Worm (Caenorhabditis elegans) whole organism, L4 larva: Measurements from ENCODE around the gene odd-2.
A peak's percentile ranks its signal among the peaks of the same experiment; 100 is the strongest.

Experiments used
- D1046.2 ChIP-seq: fragments of 200-800 bp; sonication (Bioruptor generic); IDR thresholded peaks from 2 replicates; pipeline ENCODE4 v1.3.6; 2022; ENCODE audit warnings: missing genetic modification characterization, missing compliant biosample characterization
- R02D3.7 ChIP-seq: fragments of 150-350 bp; sonication (generic microtip); optimal IDR thresholded peaks from 3 replicates; lab custom pipeline; 2014; ENCODE audit warnings: missing biosample characterization, missing genetic modification characterization
- Y48G9A.11 ChIP-seq: fragments of 200-800 bp; sonication (Bioruptor generic); IDR thresholded peaks from 2 replicates; pipeline ENCODE4 v1.3.6; 2022; ENCODE audit warnings: missing genetic modification reagents, missing genetic modification characterization, missing compliant biosample characterization
- Y5F2A.4 ChIP-seq: fragments of 200-800 bp; sonication (Bioruptor generic); optimal IDR thresholded peaks from 2 replicates; lab custom pipeline; 2018; ENCODE audit warnings: mild to moderate bottlenecking, missing genetic modification characterization, missing compliant biosample characterization
- Y75B8A.6 ChIP-seq: fragments of 200-800 bp; sonication (Bioruptor generic); IDR thresholded peaks from 2 replicates; pipeline ENCODE4 v1.3.6; 2022; ENCODE audit warnings: missing genetic modification reagents, missing genetic modification characterization, missing compliant biosample characterization
- aha-1 ChIP-seq: fragments of 150-350 bp; peaks from one replicate; lab custom pipeline; 2014; ENCODE audit warnings: missing biosample characterization, missing genetic modification characterization
- aly-2 ChIP-seq: sonication (generic microtip); optimal IDR thresholded peaks from 2 replicates; lab custom pipeline; 2018; ENCODE audit warnings: missing biosample characterization, missing genetic modification characterization
- arid-1 ChIP-seq: fragments of 200-800 bp; sonication (Bioruptor generic); conservative IDR thresholded peaks from 2 replicates; pipeline ENCODE4 v1.3.6; 2022; ENCODE audit warnings: missing genetic modification reagents, missing genetic modification characterization, missing compliant biosample characterization
- attf-4 ChIP-seq: sonication (generic microtip); optimal IDR thresholded peaks from 3 replicates; lab custom pipeline; 2017; ENCODE audit warnings: missing biosample characterization, missing genetic modification characterization
- ceh-20 ChIP-seq: fragments of 200-800 bp; sonication (Bioruptor generic); IDR thresholded peaks from 2 replicates; pipeline ENCODE4 v1.3.6; 2022; ENCODE audit warnings: missing genetic modification reagents, missing genetic modification characterization, missing compliant biosample characterization
- ceh-32 ChIP-seq: sonication (generic microtip); optimal IDR thresholded peaks from 2 replicates; lab custom pipeline; 2016; ENCODE audit warnings: mild to moderate bottlenecking, missing genetic modification characterization, missing compliant biosample characterization; ENCODE audit not compliant: poor library complexity
- ceh-62 ChIP-seq: sonication (generic microtip); optimal IDR thresholded peaks from 2 replicates; lab custom pipeline; 2017; ENCODE audit warnings: missing biosample characterization, missing genetic modification characterization
- daf-12 ChIP-seq: fragments of 150-350 bp; optimal IDR thresholded peaks from 2 replicates; lab custom pipeline; 2014; ENCODE audit warnings: missing biosample characterization, missing genetic modification reagents, missing genetic modification characterization
- daf-16 ChIP-seq, 3 experiments: sonication (generic microtip); optimal IDR thresholded peaks; 2 replicates each; lab custom pipeline; 2016 to 2017; ENCODE audit warnings: missing genetic modification characterization in 3 of 3, missing genetic modification reagents in 3 of 3, mild to moderate bottlenecking in 2 of 3, missing compliant biosample characterization in 2 of 3, missing biosample characterization in 1 of 3, moderate library complexity in 1 of 3
- daf-19 ChIP-seq: fragments of 200-800 bp; sonication (Bioruptor generic); conservative IDR thresholded peaks from 2 replicates; pipeline ENCODE4 v1.3.6; 2022; ENCODE audit warnings: missing genetic modification characterization, missing compliant biosample characterization
- dmd-9 ChIP-seq: fragments of 200-800 bp; sonication (Bioruptor generic); IDR thresholded peaks from 2 replicates; pipeline ENCODE4 v1.3.6; 2022; ENCODE audit warnings: missing genetic modification reagents, missing genetic modification characterization, missing compliant biosample characterization
- duxl-1 ChIP-seq: sonication (generic microtip); optimal IDR thresholded peaks from 2 replicates; lab custom pipeline; 2016; ENCODE audit warnings: mild to moderate bottlenecking, missing genetic modification characterization, moderate library complexity, missing compliant biosample characterization; ENCODE audit not compliant: poor library complexity
- dve-1 ChIP-seq: sonication (generic microtip); optimal IDR thresholded peaks from 2 replicates; lab custom pipeline; 2017; ENCODE audit warnings: antibody characterized with exemption, mild to moderate bottlenecking, missing genetic modification characterization, missing compliant biosample characterization; ENCODE audit not compliant: insufficient read depth
- egl-27 ChIP-seq: sonication (generic microtip); optimal IDR thresholded peaks from 3 replicates; lab custom pipeline; 2017; ENCODE audit warnings: missing biosample characterization, missing genetic modification reagents, missing genetic modification characterization
- fos-1 ChIP-seq: fragments of 150-350 bp; optimal IDR thresholded peaks from 2 replicates; lab custom pipeline; 2014; ENCODE audit warnings: missing biosample characterization, missing genetic modification characterization
- gei-8 ChIP-seq: fragments of 200-800 bp; sonication (Bioruptor generic); optimal IDR thresholded peaks from 2 replicates; lab custom pipeline; 2018; ENCODE audit warnings: mild to moderate bottlenecking, missing genetic modification characterization, missing compliant biosample characterization
- hlh-11 ChIP-seq: fragments of 200-800 bp; sonication (Bioruptor generic); optimal IDR thresholded peaks from 2 replicates; lab custom pipeline; 2018; ENCODE audit warnings: mild to moderate bottlenecking, missing genetic modification characterization, missing compliant biosample characterization
- hmg-1.1 ChIP-seq: fragments of 200-800 bp; sonication (Bioruptor generic); IDR thresholded peaks from 2 replicates; pipeline ENCODE4 v1.3.6; 2022; ENCODE audit warnings: missing genetic modification reagents, missing genetic modification characterization, missing compliant biosample characterization
- lin-1 ChIP-seq: fragments of 200-800 bp; sonication (Bioruptor generic); IDR thresholded peaks from 2 replicates; pipeline ENCODE4 v1.3.6; 2022; ENCODE audit warnings: missing genetic modification reagents, missing genetic modification characterization, missing compliant biosample characterization
- lin-13 ChIP-seq: fragments of 150-350 bp; optimal IDR thresholded peaks from 2 replicates; lab custom pipeline; 2014; ENCODE audit warnings: missing biosample characterization, missing genetic modification reagents, missing genetic modification characterization
- lin-29 ChIP-seq: fragments of 200-800 bp; sonication (Bioruptor generic); IDR thresholded peaks from 2 replicates; pipeline ENCODE4 v1.3.6; 2022; ENCODE audit warnings: missing genetic modification reagents, missing genetic modification characterization, missing compliant biosample characterization
- lin-38 ChIP-seq: fragments of 200-800 bp; sonication (Bioruptor generic); IDR thresholded peaks from 2 replicates; pipeline ENCODE4 v1.3.6; 2022; ENCODE audit warnings: missing genetic modification reagents, missing genetic modification characterization, missing compliant biosample characterization
- lin-39 ChIP-seq: fragments of 150-350 bp; optimal IDR thresholded peaks from 2 replicates; lab custom pipeline; 2014; ENCODE audit warnings: missing biosample characterization, missing genetic modification reagents, missing genetic modification characterization
- lir-3 ChIP-seq: sonication (generic microtip); optimal IDR thresholded peaks from 2 replicates; lab custom pipeline; 2016; ENCODE audit warnings: mild to moderate bottlenecking, missing genetic modification characterization, missing compliant biosample characterization
- lsy-2 ChIP-seq, 2 experiments: fragments of 150-350 bp in 1 of 2; sonication (generic microtip) in 1 of 2; optimal IDR thresholded peaks; 2 replicates each; lab custom pipeline; 2014 to 2017; ENCODE audit warnings: missing biosample characterization in 2 of 2, missing genetic modification characterization in 2 of 2
- mdt-29 ChIP-seq: fragments of 200-800 bp; sonication (Bioruptor generic); IDR thresholded peaks from 2 replicates; pipeline ENCODE4 v1.3.6; 2022; ENCODE audit warnings: missing genetic modification reagents, missing genetic modification characterization, missing compliant biosample characterization
- mes-2 ChIP-seq: sonication (generic microtip); optimal IDR thresholded peaks from 2 replicates; lab custom pipeline; 2016; ENCODE audit warnings: missing genotype, mild to moderate bottlenecking, missing genetic modification characterization, missing compliant biosample characterization; ENCODE audit not compliant: poor library complexity, severe bottlenecking
- nhr-25 ChIP-seq: sonication (generic microtip); optimal IDR thresholded peaks from 2 replicates; lab custom pipeline; 2017; ENCODE audit warnings: missing genetic modification characterization, mild to moderate bottlenecking, missing compliant biosample characterization, antibody characterized with exemption, moderate library complexity, borderline replicate concordance; ENCODE audit not compliant: insufficient read depth
- nhr-28 ChIP-seq: fragments of 150-350 bp; optimal IDR thresholded peaks from 2 replicates; lab custom pipeline; 2014; ENCODE audit warnings: missing biosample characterization, missing genetic modification characterization
- nhr-41 ChIP-seq: fragments of 200-800 bp; sonication (Bioruptor generic); IDR thresholded peaks from 2 replicates; pipeline ENCODE4 v1.3.6; 2022; ENCODE audit warnings: missing genetic modification reagents, missing genetic modification characterization, missing compliant biosample characterization
- nhr-6 ChIP-seq: fragments of 150-350 bp; optimal IDR thresholded peaks from 2 replicates; lab custom pipeline; 2014; ENCODE audit warnings: missing biosample characterization, missing genetic modification characterization
- set-16 ChIP-seq: fragments of 200-800 bp; sonication (Bioruptor generic); IDR thresholded peaks from 2 replicates; pipeline ENCODE4 v1.3.6; 2022; ENCODE audit warnings: missing genetic modification reagents, missing genetic modification characterization, missing compliant biosample characterization
- skn-1 ChIP-seq: fragments of 150-350 bp; optimal IDR thresholded peaks from 2 replicates; lab custom pipeline; 2014; ENCODE audit warnings: missing biosample characterization, missing genetic modification characterization
- snpc-1.2 ChIP-seq: fragments of 200-800 bp; sonication (Bioruptor generic); IDR thresholded peaks from 2 replicates; pipeline ENCODE4 v1.3.6; 2022; ENCODE audit warnings: missing genetic modification reagents, missing genetic modification characterization, missing compliant biosample characterization
- snpc-4 ChIP-seq: fragments of 150-350 bp; optimal IDR thresholded peaks from 2 replicates; lab custom pipeline; 2014; ENCODE audit warnings: missing biosample characterization, missing genetic modification characterization
- zag-1 ChIP-seq: fragments of 150-350 bp; optimal IDR thresholded peaks from 2 replicates; lab custom pipeline; 2014; ENCODE audit warnings: missing biosample characterization, missing genetic modification characterization
- zfp-2 ChIP-seq: sonication (generic microtip); optimal IDR thresholded peaks from 2 replicates; lab custom pipeline; 2016; ENCODE audit warnings: mild to moderate bottlenecking, missing genetic modification characterization, missing compliant biosample characterization
- zip-11 ChIP-seq: fragments of 200-800 bp; sonication (Bioruptor generic); IDR thresholded peaks from 2 replicates; pipeline ENCODE4 v1.3.6; 2022; ENCODE audit warnings: missing genetic modification characterization, missing compliant biosample characterization
- ztf-7 ChIP-seq: fragments of 150-350 bp; optimal IDR thresholded peaks from 2 replicates; lab custom pipeline; 2014; ENCODE audit warnings: missing biosample characterization, missing genetic modification characterization

Gene odd-2

DNA sequence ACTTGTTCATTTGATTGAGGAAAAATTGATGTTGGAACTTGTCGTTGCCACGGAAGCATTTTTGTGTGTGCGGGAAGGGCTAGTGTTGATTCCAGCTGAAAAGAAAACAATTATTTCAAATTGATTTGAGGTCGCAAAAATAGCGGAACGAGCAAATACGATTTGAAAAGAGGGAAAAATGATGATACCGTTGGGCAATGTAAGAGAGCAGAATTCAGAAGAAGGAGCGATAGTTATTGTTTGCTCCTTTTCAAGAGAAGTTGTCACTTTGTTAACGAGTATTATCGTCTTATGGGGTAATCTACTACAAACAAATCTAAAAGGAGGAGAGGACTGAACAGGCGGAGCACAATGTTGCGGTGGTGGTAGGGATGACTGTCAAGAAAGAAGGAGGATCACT, at the start of gene odd-2:
odd-2 (minus strand) TSS at position 101 of the 400 bp plus-strand sequence.
- TF ChIP-seq skn-1 (tag; lab: Kevin White, UChicago), result no peak
- TF ChIP-seq nhr-28 (tag; lab: Kevin White, UChicago), result no peak
- no peak for TF ChIP-seq mdt-29 (GFP tag; lab: Robert Waterston, UW)
- TF ChIP-seq Y75B8A.6 (GFP tag; lab: Robert Waterston, UW), result no peak
- TF ChIP-seq lin-1, result no peak
- peak; percentile 66 for TF ChIP-seq aha-1

DNA sequence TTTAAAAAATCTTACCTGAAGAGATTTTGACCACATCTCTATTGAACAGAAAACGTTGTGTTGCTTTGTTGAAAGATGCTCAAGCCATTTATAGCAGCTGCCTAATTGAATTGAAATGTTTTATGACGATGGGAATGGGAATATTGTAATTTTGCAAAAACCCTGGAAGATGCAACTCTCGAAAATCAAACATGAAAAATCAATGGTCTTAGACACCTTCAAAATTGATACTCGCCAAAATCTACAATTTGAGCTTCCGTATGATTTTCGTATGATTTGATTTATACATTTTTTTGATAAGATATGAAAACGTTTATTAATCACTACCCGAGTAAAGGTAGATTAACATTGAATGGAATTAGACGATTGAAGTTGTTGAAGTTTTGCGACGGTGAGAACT, 48.1 kb upstream of the odd-2 start, which contains the start of gene C14F11.7:
C14F11.7 (minus strand) TSS at position 101 of the 400 bp plus-strand sequence.
- TF ChIP-seq mdt-29 (GFP tag; lab: Robert Waterston, UW) (no peak), gei-8 (no peak), daf-16 (GFP tag; optimal IDR thresholded peaks at IDR 0.05; lab: Kevin White, UChicago) (no peak), daf-16 (tag; optimal IDR thresholded peaks at IDR 0.05; lab: Kevin White, UChicago) (no peak), ceh-62 (no peak), dve-1 (tag; lab: Kevin White, UChicago) (no peak), lin-29 (no peak), Y48G9A.11 (no peak)

ce11 chrX:6207687-6208088, 47.4 kb upstream of the odd-2 start, which contains the start of gene T13C5.6:
T13C5.6 (minus strand) TSS chrX:6207687.
- TF ChIP-seq duxl-1 (tag; lab: Kevin White, UChicago) (peak; percentile 81), lsy-2 (tag; optimal IDR thresholded peaks at IDR 0.05; lab: Kevin White, UChicago) (peak; percentile 46 to 85), nhr-25 (peak; percentile 50), ztf-7 (tag; lab: Kevin White, UChicago) (peak; percentile 87), hlh-11 (peak; percentile 88), aly-2 (tag; lab: Kevin White, UChicago) (no peak), nhr-6 (tag; lab: Kevin White, UChicago) (peak; percentile 92), snpc-1.2 (GFP tag; lab: Robert Waterston, UW) (peak; percentile 63), daf-19 (GFP tag; lab: Robert Waterston, UW) (peak; percentile 73), ceh-32 (tag; lab: Kevin White, UChicago) (peak; percentile 74), snpc-4 (tag; lab: Kevin White, UChicago) (no peak), Y75B8A.6 (GFP tag; lab: Robert Waterston, UW) (0 out of 2 replicates have a peak, but pooled peaks have one; percentile 72), mdt-29 (GFP tag; lab: Robert Waterston, UW) (peak; percentile 87), D1046.2 (peak; percentile 68; the same call in 1 of the 2 replicates), R02D3.7 (tag; lab: Kevin White, UChicago) (no peak), dmd-9 (GFP tag; lab: Robert Waterston, UW) (peak; percentile 84), Y48G9A.11 (peak; percentile 70), gei-8 (peak; percentile 77), attf-4 (tag; lab: Kevin White, UChicago) (no peak), lin-38 (GFP tag; lab: Robert Waterston, UW) (peak; percentile 76), nhr-41 (GFP tag; lab: Robert Waterston, UW) (peak; percentile 67; the same call in 1 of the 2 replicates), hmg-1.1 (GFP tag; lab: Robert Waterston, UW) (peak; percentile 98), zip-11 (peak; percentile 62; the same call in 1 of the 2 replicates), ceh-62 (no peak), dve-1 (tag; lab: Kevin White, UChicago) (peak; percentile 92), lin-13 (GFP tag; lab: Kevin White, UChicago) (peak; percentile 92), egl-27 (no peak), lir-3 (tag; lab: Kevin White, UChicago) (peak; percentile 89), lin-29 (peak; percentile 78; the same call in 1 of the 2 replicates), lin-39 (tag; lab: Kevin White, UChicago) (no peak), zag-1 (peak; percentile 30), daf-16 (GFP tag; optimal IDR thresholded peaks at IDR 0.05; lab: Kevin White, UChicago) (peak; percentile 71 to 94), daf-16 (tag; optimal IDR thresholded peaks at IDR 0.05; lab: Kevin White, UChicago) (peak; percentile 81), mes-2 (peak; percentile 97), skn-1 (tag; lab: Kevin White, UChicago) (no peak), set-16 (peak; percentile 73), fos-1 (tag; lab: Kevin White, UChicago) (no peak), Y5F2A.4 (GFP tag; lab: Kevin White, UChicago) (peak; percentile 83), nhr-28 (tag; lab: Kevin White, UChicago) (peak; percentile 78), daf-12 (tag; lab: Kevin White, UChicago) (no peak), arid-1 (GFP tag; lab: Robert Waterston, UW) (peak; percentile 86), zfp-2 (tag; lab: Kevin White, UChicago) (peak; percentile 43), ceh-20 (GFP tag; lab: Robert Waterston, UW) (peak; percentile 94)
